Worm (Caenorhabditis elegans) whole organism, young adult: ENCODE measurements around the gene spin-4.

ENCODE experiments used
- B0261.1 ChIP-seq: sonication (generic microtip); optimal IDR thresholded peaks from 2 replicates; lab custom pipeline; 2016; ENCODE audit warnings: mild to moderate bottlenecking, missing genetic modification characterization, moderate library complexity, missing compliant biosample characterization
- C06A6.2 ChIP-seq: fragments of 200-800 bp; sonication (Bioruptor generic); conservative IDR thresholded peaks from 2 replicates; pipeline ENCODE4 v1.3.6; 2022; ENCODE audit warnings: missing genetic modification characterization, missing compliant biosample characterization
- C17E4.6 ChIP-seq: fragments of 200-800 bp; sonication (Bioruptor generic); IDR thresholded peaks from 2 replicates; pipeline ENCODE4 v1.3.6; 2022; ENCODE audit warnings: missing genetic modification reagents, missing genetic modification characterization, missing compliant biosample characterization
- F33H1.4 ChIP-seq: fragments of 200-800 bp; sonication (Bioruptor generic); IDR thresholded peaks from 2 replicates; pipeline ENCODE4 v1.3.6; 2022; ENCODE audit warnings: missing genetic modification reagents, missing genetic modification characterization, missing compliant biosample characterization
- F52B5.7 ChIP-seq: sonication (generic microtip); optimal IDR thresholded peaks from 2 replicates; lab custom pipeline; 2016; ENCODE audit warnings: mild to moderate bottlenecking, missing genetic modification characterization, missing compliant biosample characterization
- K11D2.4 ChIP-seq: fragments of 200-800 bp; sonication (Bioruptor generic); IDR thresholded peaks from 2 replicates; pipeline ENCODE4 v1.3.6; 2022; ENCODE audit warnings: missing genetic modification reagents, missing genetic modification characterization, missing compliant biosample characterization
- K12H6.12 ChIP-seq: fragments of 200-800 bp; sonication (Bioruptor generic); optimal IDR thresholded peaks from 2 replicates; lab custom pipeline; 2018; ENCODE audit warnings: mild to moderate bottlenecking, missing genetic modification characterization, missing compliant biosample characterization
- T07F8.4 ChIP-seq: sonication (generic microtip); optimal IDR thresholded peaks from 2 replicates; lab custom pipeline; 2016; ENCODE audit warnings: mild to moderate bottlenecking, missing genetic modification characterization, moderate library complexity, missing compliant biosample characterization
- athp-1 ChIP-seq: sonication (generic microtip); optimal IDR thresholded peaks from 2 replicates; lab custom pipeline; 2017; ENCODE audit warnings: mild to moderate bottlenecking, missing genetic modification characterization, missing compliant biosample characterization
- ccch-3 ChIP-seq: fragments of 200-800 bp; sonication (Bioruptor generic); optimal IDR thresholded peaks from 2 replicates; lab custom pipeline; 2018; ENCODE audit warnings: mild to moderate bottlenecking, missing genetic modification characterization, missing compliant biosample characterization
- cebp-1 ChIP-seq, 2 experiments: fragments of 200-800 bp in 1 of 2; sonication (Bioruptor generic) in 1 of 2; sonication (generic microtip) in 1 of 2; IDR thresholded peaks in 1 of 2; optimal IDR thresholded peaks in 1 of 2; 2 replicates each; pipeline versions ENCODE4 v1.3.6 to Lab custom; 2017 to 2022; ENCODE audit warnings: missing compliant biosample characterization in 2 of 2, missing genetic modification characterization in 2 of 2, mild to moderate bottlenecking in 1 of 2, missing genetic modification reagents in 1 of 2, moderate library complexity in 1 of 2
- cebp-2 ChIP-seq: fragments of 200-800 bp; sonication (Bioruptor generic); IDR thresholded peaks from 2 replicates; pipeline ENCODE4 v1.3.6; 2022; ENCODE audit warnings: missing genetic modification characterization, missing compliant biosample characterization
- ceh-58 ChIP-seq: fragments of 200-800 bp; sonication (Bioruptor generic); IDR thresholded peaks from 2 replicates; pipeline ENCODE4 v1.3.6; 2022; ENCODE audit warnings: missing genetic modification characterization, missing compliant biosample characterization
- efl-1 ChIP-seq: fragments of 150-350 bp; optimal IDR thresholded peaks from 2 replicates; lab custom pipeline; 2014; ENCODE audit warnings: missing biosample characterization, missing genetic modification reagents, missing genetic modification characterization
- egrh-3 ChIP-seq: fragments of 200-800 bp; sonication (Bioruptor generic); IDR thresholded peaks from 2 replicates; pipeline ENCODE4 v1.3.6; 2022; ENCODE audit warnings: missing genetic modification reagents, missing genetic modification characterization, missing compliant biosample characterization
- ekl-4 ChIP-seq: fragments of 200-800 bp; sonication (Bioruptor generic); IDR thresholded peaks from 2 replicates; pipeline ENCODE4 v1.3.6; 2022; ENCODE audit warnings: missing genetic modification reagents, missing genetic modification characterization, missing compliant biosample characterization
- fkh-3 ChIP-seq: sonication (generic microtip); optimal IDR thresholded peaks from 2 replicates; lab custom pipeline; 2016; ENCODE audit warnings: mild to moderate bottlenecking, missing genetic modification characterization, missing compliant biosample characterization
- him-1 ChIP-seq: sonication (generic microtip); optimal IDR thresholded peaks from 2 replicates; lab custom pipeline; 2016; ENCODE audit warnings: missing genotype, missing genetic modification reagents, missing genetic modification characterization, missing compliant biosample characterization
- hmg-1.2 ChIP-seq: fragments of 200-800 bp; sonication (Bioruptor generic); IDR thresholded peaks from 2 replicates; pipeline ENCODE4 v1.3.6; 2022; ENCODE audit warnings: missing genetic modification reagents, missing genetic modification characterization, missing compliant biosample characterization
- hmg-20 ChIP-seq: fragments of 200-800 bp; sonication (Bioruptor generic); IDR thresholded peaks from 2 replicates; pipeline ENCODE4 v1.3.6; 2022; ENCODE audit warnings: missing genetic modification reagents, missing genetic modification characterization, missing compliant biosample characterization
- let-526 ChIP-seq: fragments of 200-800 bp; sonication (Bioruptor generic); IDR thresholded peaks from 2 replicates; pipeline ENCODE4 v1.3.6; 2022; ENCODE audit warnings: missing genetic modification reagents, missing genetic modification characterization, missing compliant biosample characterization
- madf-3 ChIP-seq: fragments of 200-800 bp; sonication (Bioruptor generic); IDR thresholded peaks from 2 replicates; pipeline ENCODE4 v1.3.6; 2022; ENCODE audit warnings: missing genetic modification reagents, missing genetic modification characterization, missing compliant biosample characterization
- madf-6 ChIP-seq: fragments of 200-800 bp; sonication (Bioruptor generic); IDR thresholded peaks from 2 replicates; pipeline ENCODE4 v1.3.6; 2022; ENCODE audit warnings: missing genetic modification reagents, missing genetic modification characterization, missing compliant biosample characterization
- mcd-1 ChIP-seq: fragments of 200-800 bp; sonication (Bioruptor generic); IDR thresholded peaks from 2 replicates; pipeline ENCODE4 v1.3.6; 2022; ENCODE audit warnings: missing genetic modification reagents, missing genetic modification characterization, missing compliant biosample characterization
- mxl-1 ChIP-seq: sonication (generic microtip); optimal IDR thresholded peaks from 2 replicates; lab custom pipeline; 2016; ENCODE audit warnings: missing genetic modification characterization, missing compliant biosample characterization
- nfya-2 ChIP-seq: fragments of 200-800 bp; sonication (Bioruptor generic); IDR thresholded peaks from 2 replicates; pipeline ENCODE4 v1.3.6; 2022; ENCODE audit warnings: missing genetic modification reagents, missing genetic modification characterization, missing compliant biosample characterization
- nhr-120 ChIP-seq: fragments of 200-800 bp; sonication (Bioruptor generic); IDR thresholded peaks from 2 replicates; pipeline ENCODE4 v1.3.6; 2022; ENCODE audit warnings: missing genetic modification characterization, missing compliant biosample characterization
- nhr-179 ChIP-seq: sonication (generic microtip); optimal IDR thresholded peaks from 2 replicates; lab custom pipeline; 2016; ENCODE audit warnings: mild to moderate bottlenecking, missing genetic modification characterization, missing compliant biosample characterization
- rcor-1 ChIP-seq: fragments of 200-800 bp; sonication (Bioruptor generic); IDR thresholded peaks from 2 replicates; pipeline ENCODE4 v1.3.6; 2022; ENCODE audit warnings: missing genetic modification reagents, missing genetic modification characterization, missing compliant biosample characterization
- rec-8 ChIP-seq, 2 experiments: sonication (generic microtip); optimal IDR thresholded peaks; 2 replicates each; lab custom pipeline; 2016; ENCODE audit warnings: mild to moderate bottlenecking in 2 of 2, missing genetic modification characterization in 2 of 2, missing genetic modification reagents in 2 of 2, missing genotype in 2 of 2, missing biosample characterization in 1 of 2, missing compliant biosample characterization in 1 of 2, moderate library complexity in 1 of 2
- sdz-38 ChIP-seq: sonication (generic microtip); optimal IDR thresholded peaks from 2 replicates; lab custom pipeline; 2016; ENCODE audit warnings: missing genotype, missing genetic modification characterization, missing compliant biosample characterization
- sea-2 ChIP-seq: fragments of 200-800 bp; sonication (Bioruptor generic); IDR thresholded peaks from 2 replicates; pipeline ENCODE4 v1.3.6; 2022; ENCODE audit warnings: missing genetic modification characterization, missing compliant biosample characterization
- snpc-1.1 ChIP-seq: sonication (generic microtip); optimal IDR thresholded peaks from 2 replicates; lab custom pipeline; 2017; ENCODE audit warnings: missing genetic modification characterization, mild to moderate bottlenecking, missing compliant biosample characterization, antibody characterized with exemption, moderate library complexity, missing genotype, missing genetic modification reagents; ENCODE audit not compliant: insufficient read depth
- snpc-3.4 ChIP-seq: sonication (generic microtip); optimal IDR thresholded peaks from 2 replicates; lab custom pipeline; 2017; ENCODE audit warnings: missing genetic modification characterization, mild to moderate bottlenecking, missing compliant biosample characterization, antibody characterized with exemption, moderate library complexity, missing genotype, missing genetic modification reagents
- unc-130 ChIP-seq: sonication (generic microtip); optimal IDR thresholded peaks from 2 replicates; lab custom pipeline; 2016; ENCODE audit warnings: missing genetic modification reagents, missing genetic modification characterization, missing compliant biosample characterization
- unc-62 ChIP-seq: fragments of 150-350 bp; optimal IDR thresholded peaks from 2 replicates; lab custom pipeline; 2014; ENCODE audit warnings: missing biosample characterization, missing genetic modification reagents, missing genetic modification characterization
- zfh-2 ChIP-seq: fragments of 200-800 bp; sonication (Bioruptor generic); conservative IDR thresholded peaks from 2 replicates; pipeline ENCODE4 v1.3.6; 2022; ENCODE audit warnings: missing genetic modification reagents, missing genetic modification characterization, missing compliant biosample characterization
- ztf-25 ChIP-seq: fragments of 200-800 bp; sonication (Bioruptor generic); IDR thresholded peaks from 2 replicates; pipeline ENCODE4 v1.3.6; 2022; ENCODE audit warnings: missing genetic modification reagents, missing genetic modification characterization, missing compliant biosample characterization
- ztf-3 ChIP-seq: fragments of 200-800 bp; sonication (Bioruptor generic); optimal IDR thresholded peaks from 2 replicates; lab custom pipeline; 2018; ENCODE audit warnings: mild to moderate bottlenecking, missing genetic modification characterization, missing compliant biosample characterization

spin-4 gene

ce11 chrIII:12687382-12687781 lies 736 bp upstream of the spin-4 start:
- TF ChIP-seq efl-1 (GFP tag; lab: Kevin White, UChicago): no peak
- no peak for TF ChIP-seq snpc-3.4
- TF ChIP-seq F52B5.7 (tag; lab: Kevin White, UChicago): peak; percentile 26
- TF ChIP-seq ztf-3 (GFP tag; lab: Kevin White, UChicago): no peak
- TF ChIP-seq nfya-2 (GFP tag; lab: Robert Waterston, UW): no peak
- peak; percentile 77 for TF ChIP-seq madf-3
- peak; percentile 60 for TF ChIP-seq zfh-2 (GFP tag; lab: Robert Waterston, UW)
- 0 out of 2 replicates have a peak, but pooled peaks have one; percentile 16 for TF ChIP-seq K11D2.4 (GFP tag; lab: Robert Waterston, UW)
- TF ChIP-seq T07F8.4 (tag; lab: Kevin White, UChicago): no peak
- TF ChIP-seq egrh-3 (GFP tag; lab: Robert Waterston, UW): peak; percentile 35; the same call in 1 of the 2 replicates
- TF ChIP-seq ccch-3 (GFP tag; lab: Kevin White, UChicago): no peak
- TF ChIP-seq, all 124 proteins: peak for 5

- TF ChIP-seq let-526 (GFP tag; lab: Robert Waterston, UW): no peak
- no peak for TF ChIP-seq nhr-179 (tag; lab: Kevin White, UChicago)
- TF ChIP-seq K12H6.12 (tag; lab: Kevin White, UChicago): no peak
These were observed 9.5 kb downstream of the spin-4 start for ce11 chrIII:12697591-12697990.

ce11 chrIII:12699194-12699593 lies 11.1 kb downstream of the spin-4 start, which contains the start of gene sas-1:
TSS of gene sas-1 (plus strand) at chrIII:12699494.
- TF ChIP-seq nhr-120 (GFP tag; lab: Robert Waterston, UW) (no peak), nhr-179 (tag; lab: Kevin White, UChicago) (no peak), K12H6.12 (tag; lab: Kevin White, UChicago) (no peak), ekl-4 (GFP tag; lab: Robert Waterston, UW) (no peak), B0261.1 (tag; lab: Kevin White, UChicago) (no peak), hmg-20 (GFP tag; lab: Robert Waterston, UW) (no peak), cebp-1 (GFP tag; IDR thresholded peaks at IDR 0.05; lab: Robert Waterston, UW) (no peak), cebp-1 (tag; optimal IDR thresholded peaks at IDR 0.05; lab: Kevin White, UChicago) (no peak), fkh-3 (tag; lab: Kevin White, UChicago) (no peak), snpc-1.1 (tag; lab: Kevin White, UChicago) (no peak), hmg-1.2 (no peak), snpc-3.4 (no peak), ceh-58 (GFP tag; lab: Robert Waterston, UW) (no peak), sea-2 (no peak), cebp-2 (GFP tag; lab: Robert Waterston, UW) (no peak)

- TF ChIP-seq sdz-38 (tag; lab: Kevin White, UChicago) (no peak), F33H1.4 (GFP tag; lab: Robert Waterston, UW) (no peak), ztf-25 (GFP tag; lab: Robert Waterston, UW) (no peak), rec-8 (tag; optimal IDR thresholded peaks at IDR 0.05; lab: Kevin White, UChicago) (no peak), athp-1 (tag; lab: Kevin White, UChicago) (no peak), madf-6 (GFP tag; lab: Robert Waterston, UW) (no peak), him-1 (tag; lab: Kevin White, UChicago) (no peak), mcd-1 (no peak), C06A6.2 (GFP tag; lab: Robert Waterston, UW) (no peak), unc-130 (GFP tag; lab: Kevin White, UChicago) (no peak), unc-62 (GFP tag; lab: Kevin White, UChicago) (no peak), ztf-3 (GFP tag; lab: Kevin White, UChicago) (no peak), nhr-179 (tag; lab: Kevin White, UChicago) (no peak), C17E4.6 (GFP tag; lab: Robert Waterston, UW) (no peak), rcor-1 (GFP tag; lab: Robert Waterston, UW) (no peak), mxl-1 (tag; lab: Kevin White, UChicago) (no peak), T07F8.4 (tag; lab: Kevin White, UChicago) (no peak)
- TF ChIP-seq, all 124 proteins: peak for 0
These were observed 14.3 kb downstream of the spin-4 start for ce11 chrIII:12702375-12702774.
